Worm (Caenorhabditis elegans): ENCODE results near the gene nhr-193.

Gene nhr-193

ce11 chrV:16352282-16352681 lies 10.2 kb downstream of the nhr-193 start (continued):
- TF ChIP-seq lim-7 (GFP tag; IDR thresholded peaks at IDR 0.05) (no peak), nhr-6 (tag; optimal IDR thresholded peaks at IDR 0.05) (no peak), pqm-1 (tag; optimal IDR thresholded peaks at IDR 0.05) (no peak), zip-11 (GFP tag; IDR thresholded peaks at IDR 0.05) (no peak), F37D6.2 (tag; optimal IDR thresholded peaks at IDR 0.05) (no peak), F49E8.2 (tag; optimal IDR thresholded peaks at IDR 0.05; ENCODE audit: borderline replicate concordance) (no peak), nhr-42 (GFP tag; IDR thresholded peaks at IDR 0.05) (no peak), saeg-2 (GFP tag; IDR thresholded peaks at IDR 0.05) (no peak), Y105C5A.15 (GFP tag; IDR thresholded peaks at IDR 0.05) (no peak), R02D3.7 (tag; optimal IDR thresholded peaks at IDR 0.05) (no peak), mep-1 (tag; optimal IDR thresholded peaks at IDR 0.05) (peak; percentile 43), ceh-44 (GFP tag; IDR thresholded peaks at IDR 0.05) (no peak), ceh-82 (tag; optimal IDR thresholded peaks at IDR 0.05) (no peak), nhr-48 (tag; optimal IDR thresholded peaks at IDR 0.05) (peak; percentile 42), set-16 (GFP tag; IDR thresholded peaks at IDR 0.05) (no peak), aha-1 (tag) (no peak), ces-1 (GFP tag; optimal IDR thresholded peaks at IDR 0.05) (no peak), zag-1 (tag; optimal IDR thresholded peaks at IDR 0.05) (no peak), dmd-6 (GFP tag; IDR thresholded peaks at IDR 0.05) (peak; percentile 85), jun-1 (tag; optimal IDR thresholded peaks at IDR 0.05) (no peak), skn-1 (tag; optimal IDR thresholded peaks at IDR 0.05) (no peak), unc-39 (tag; optimal IDR thresholded peaks at IDR 0.05) (no peak), snpc-4 (tag; optimal IDR thresholded peaks at IDR 0.05) (no peak), hlh-11 (tag; optimal IDR thresholded peaks at IDR 0.05) (peak; percentile 79), mes-2 (tag; optimal IDR thresholded peaks at IDR 0.05; ENCODE audit: poor library complexity, severe bottlenecking) (peak; percentile 16), gei-8 (GFP tag; optimal IDR thresholded peaks at IDR 0.05) (no peak), ceh-20 (GFP tag; IDR thresholded peaks at IDR 0.05) (no peak; the same call in 1 of the 2 replicates), mdl-1 (tag; optimal IDR thresholded peaks at IDR 0.05) (peak in 1 of 2 experiments; percentile 76), egl-43 (GFP tag; IDR thresholded peaks at IDR 0.05) (no peak), madf-9 (GFP tag; conservative IDR thresholded peaks at IDR 0.05) (no peak), lin-13 (GFP tag; optimal IDR thresholded peaks at IDR 0.05) (no peak), egl-27 (tag; optimal IDR thresholded peaks at IDR 0.05) (no peak), tra-1 (GFP tag; IDR thresholded peaks at IDR 0.05) (no peak), ZK337.2 (GFP tag; IDR thresholded peaks at IDR 0.05) (no peak), T20F7.1 (GFP tag; optimal IDR thresholded peaks at IDR 0.05) (no peak), attf-4 (tag; optimal IDR thresholded peaks at IDR 0.05) (no peak), ceh-32 (tag; optimal IDR thresholded peaks at IDR 0.05; ENCODE audit: poor library complexity) (no peak), T26A8.4 (GFP tag; IDR thresholded peaks at IDR 0.05) (no peak), unc-130 (GFP tag; optimal IDR thresholded peaks at IDR 0.05) (no peak), ctbp-1 (GFP tag; IDR thresholded peaks at IDR 0.05) (0 out of 2 replicates have a peak, but pooled peaks have one; percentile 32), lir-3 (tag; optimal IDR thresholded peaks at IDR 0.05) (no peak), zfp-2 (tag; optimal IDR thresholded peaks at IDR 0.05) (no peak), arid-1 (GFP tag; conservative IDR thresholded peaks at IDR 0.05) (no peak), php-3 (GFP tag; IDR thresholded peaks at IDR 0.05) (no peak), mdt-29 (GFP tag; IDR thresholded peaks at IDR 0.05) (no peak), Y5F2A.4 (GFP tag; optimal IDR thresholded peaks at IDR 0.05) (no peak), zfp-3 (GFP tag; conservative IDR thresholded peaks at IDR 0.05) (no peak), daf-16 (GFP tag; optimal IDR thresholded peaks at IDR 0.05) (peak in 1 of 2 experiments; percentile 90), daf-16 (tag; optimal IDR thresholded peaks at IDR 0.05) (peak; percentile 85), daf-8 (GFP tag; IDR thresholded peaks at IDR 0.05) (no peak), lin-38 (GFP tag; IDR thresholded peaks at IDR 0.05) (no peak), ztf-11 (tag; optimal IDR thresholded peaks at IDR 0.05) (no peak), spr-3 (GFP tag; optimal IDR thresholded peaks at IDR 0.05) (no peak)

Data from whole organism, L4 larva.